Fruit fly (Drosophila melanogaster) whole organism, prepupa: Measurements from ENCODE around the gene CG44141.
"Not testable (repeated sequence)": the region's sequence is repeated elsewhere in the genome, so short reads cannot be mapped to it uniquely, and the experiment has no call there.

ENCODE experiments used
- CG11902 ChIP-seq: fragments of 200-800 bp; sonication (Bioruptor generic); optimal IDR thresholded peaks from 3 replicates; lab custom pipeline; 2016; ENCODE audit warnings: missing biosample characterization, missing genetic modification characterization
- CG4318 ChIP-seq: fragments of 200-800 bp; sonication (Bioruptor generic); optimal IDR thresholded peaks from 3 replicates; lab custom pipeline; 2017; ENCODE audit warnings: missing biosample characterization, mild to moderate bottlenecking, missing genetic modification characterization
- CG6854 ChIP-seq: fragments of 200-800 bp; sonication (Bioruptor generic); optimal IDR thresholded peaks from 2 replicates; lab custom pipeline; 2017; ENCODE audit warnings: missing biosample characterization, mild to moderate bottlenecking, missing genetic modification characterization
- CG8632 ChIP-seq: fragments of 200-800 bp; sonication (Bioruptor generic); optimal IDR thresholded peaks from 3 replicates; lab custom pipeline; 2016; ENCODE audit warnings: missing biosample characterization, missing genetic modification characterization
- Hr39 ChIP-seq: fragments of 200-800 bp; sonication (Bioruptor generic); optimal IDR thresholded peaks from 2 replicates; lab custom pipeline; 2016; ENCODE audit warnings: missing biosample characterization, missing genetic modification characterization
- Lpt ChIP-seq: fragments of 200-800 bp; sonication (Bioruptor generic); optimal IDR thresholded peaks from 3 replicates; lab custom pipeline; 2016; ENCODE audit warnings: missing biosample characterization, missing genetic modification characterization
- Sox14 ChIP-seq: fragments of 200-800 bp; sonication (Bioruptor generic); optimal IDR thresholded peaks from 3 replicates; lab custom pipeline; 2016; ENCODE audit warnings: missing biosample characterization, missing genetic modification characterization
- dsx ChIP-seq: fragments of 200-800 bp; optimal IDR thresholded peaks from 3 replicates; lab custom pipeline; 2019; ENCODE audit warnings: missing biosample characterization, mild to moderate bottlenecking, missing genetic modification characterization, moderate library complexity; ENCODE audit not compliant: poor library complexity, severe bottlenecking
- fd59A ChIP-seq: fragments of 200-800 bp; sonication (Bioruptor generic); optimal IDR thresholded peaks from 2 replicates; lab custom pipeline; 2017; ENCODE audit warnings: missing biosample characterization, mild to moderate bottlenecking, missing genetic modification characterization, missing genetic modification reagents
- fd85E ChIP-seq: fragments of 200-800 bp; sonication (Bioruptor generic); optimal IDR thresholded peaks from 3 replicates; lab custom pipeline; 2016; ENCODE audit warnings: missing biosample characterization, missing genetic modification characterization
- svp ChIP-seq: fragments of 200-800 bp; sonication (Bioruptor generic); peaks from one replicate; lab custom pipeline; 2016; ENCODE audit warnings: missing biosample characterization, missing genetic modification characterization
- topi ChIP-seq: fragments of 200-800 bp; sonication (Bioruptor generic); optimal IDR thresholded peaks from 3 replicates; lab custom pipeline; 2016; ENCODE audit warnings: missing biosample characterization, missing genetic modification characterization

- TF ChIP-seq fd85E; CG4318 (GFP tag; lab: Kevin White, UChicago); dsx; Sox14 (GFP tag; lab: Kevin White, UChicago); CG8632 (GFP tag; lab: Kevin White, UChicago); CG11902 (GFP tag; lab: Kevin White, UChicago); topi (GFP tag; lab: Kevin White, UChicago); fd59A; Hr39; svp; CG6854 (GFP tag; lab: Kevin White, UChicago); Lpt (GFP tag; lab: Kevin White, UChicago): not testable (repeated sequence)
These were observed 10.6 kb upstream of the CG44141 start, which contains the start of gene CG18478 for dm6 chr2L:15669874-15670273.
